Fruit fly (Drosophila melanogaster): ENCODE data around the gene Afg3l2.

Gene Afg3l2

DNA sequence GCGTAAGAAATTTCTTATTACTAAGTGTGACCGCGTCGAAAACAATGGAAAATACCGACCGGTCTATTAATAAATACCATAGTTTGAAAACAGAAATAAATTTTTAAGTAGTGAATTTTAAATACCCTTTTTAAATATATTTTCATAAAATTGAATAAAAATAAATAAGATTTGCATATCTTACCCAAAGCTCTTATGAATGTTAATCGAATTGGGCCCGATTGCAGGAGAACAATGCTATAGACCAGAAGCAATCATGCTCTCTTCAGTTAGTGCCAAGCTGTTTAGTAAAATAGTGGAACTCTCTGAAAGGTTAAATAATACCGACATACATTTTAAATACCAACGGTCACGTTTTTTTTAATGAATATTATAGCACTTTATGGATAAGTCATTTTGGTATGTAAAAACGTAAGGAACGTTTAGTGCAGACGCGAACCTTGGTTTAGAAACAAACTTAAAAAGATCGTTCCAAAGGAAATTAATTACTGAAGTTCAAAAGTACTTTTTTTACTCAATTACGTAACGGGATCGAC is at the start of gene Afg3l2 (continued):
- TF ChIP-seq TFAM (GFP tag; optimal IDR thresholded peaks at IDR 0.05) (no peak), Hmr (GFP tag; optimal IDR thresholded peaks at IDR 0.05) (peak; percentile 65), Lim3 (GFP tag; IDR thresholded peaks at IDR 0.05) (no peak), jumu (GFP tag; optimal IDR thresholded peaks at IDR 0.05) (peak; percentile 54), CG8388 (GFP tag; optimal IDR thresholded peaks at IDR 0.05) (peak; percentile 69), pan (optimal IDR thresholded peaks at IDR 0.05) (no peak), pan (GFP tag; optimal IDR thresholded peaks at IDR 0.05 in 1 of 2, IDR thresholded peaks at IDR 0.05 in 1 of 2) (peak in 1 of 2 experiments; percentile 73), tgo (GFP tag; IDR thresholded peaks at IDR 0.05) (peak; percentile 84), bcd (GFP tag; optimal IDR thresholded peaks at IDR 0.05) (peak; percentile 68), ash1 (GFP tag; optimal IDR thresholded peaks at IDR 0.05) (no peak), schlank (tag; optimal IDR thresholded peaks at IDR 0.05) (no peak), CG4617 (GFP tag; optimal IDR thresholded peaks at IDR 0.05; ENCODE audit: borderline replicate concordance) (no peak), CG32532 (GFP tag; IDR thresholded peaks at IDR 0.05) (peak; percentile 89), jigr1 (GFP tag; IDR thresholded peaks at IDR 0.05) (peak; percentile 21; the same call in 1 of the 3 replicates), CG4854 (GFP tag; optimal IDR thresholded peaks at IDR 0.05) (peak; percentile 43), disco-r (GFP tag; optimal IDR thresholded peaks at IDR 0.05) (no peak), psq (GFP tag; optimal IDR thresholded peaks at IDR 0.05) (no peak), CG6791 (GFP tag; IDR thresholded peaks at IDR 0.05; ENCODE audit: partially characterized antibody) (no peak), HLH3B (GFP tag; IDR thresholded peaks at IDR 0.05) (no peak; the same call in 1 of the 2 replicates), CG6254 (GFP tag; optimal IDR thresholded peaks at IDR 0.05) (peak; percentile 21), Sox102F (GFP tag; optimal IDR thresholded peaks at IDR 0.05) (peak; percentile 52), CG16815 (GFP tag; optimal IDR thresholded peaks at IDR 0.05) (peak; percentile 11), chinmo (GFP tag; IDR thresholded peaks at IDR 0.05; ENCODE audit: partially characterized antibody) (no peak), CG42726 (GFP tag; IDR thresholded peaks at IDR 0.05; ENCODE audit: partially characterized antibody) (no peak), scrt (GFP tag; optimal IDR thresholded peaks at IDR 0.05) (peak; percentile 37), zf30C (GFP tag; optimal IDR thresholded peaks at IDR 0.05) (no peak), ro (GFP tag; IDR thresholded peaks at IDR 0.05) (0 out of 2 replicates have a peak, but pooled peaks have one; percentile 9), Hey (tag; optimal IDR thresholded peaks at IDR 0.05) (no peak), CG15479 (GFP tag; optimal IDR thresholded peaks at IDR 0.05) (no peak), HLH4C (GFP tag; IDR thresholded peaks at IDR 0.05; ENCODE audit: partially characterized antibody) (no peak), CG8478 (optimal IDR thresholded peaks at IDR 0.05) (no peak), CG14014 (GFP tag; IDR thresholded peaks at IDR 0.05) (no peak), ttk (GFP tag; IDR thresholded peaks at IDR 0.05) (peak; percentile 78), zfh2 (GFP tag; optimal IDR thresholded peaks at IDR 0.05) (peak; percentile 32), pros (GFP tag; optimal IDR thresholded peaks at IDR 0.05) (no peak), CG17612 (GFP tag; IDR thresholded peaks at IDR 0.05) (no peak), Ets65A (GFP tag) (peak; percentile 23), oc (tag; optimal IDR thresholded peaks at IDR 0.05) (no peak), sob (GFP tag; IDR thresholded peaks at IDR 0.05) (peak; percentile 76; the same call in 1 of the 2 replicates), ham (GFP tag; IDR thresholded peaks at IDR 0.05) (no peak), CG14050 (GFP tag; IDR thresholded peaks at IDR 0.05) (peak; percentile 19; the same call in 1 of the 3 replicates), Nf-YA (GFP tag; IDR thresholded peaks at IDR 0.05) (peak; percentile 59; the same call in 1 of the 2 replicates), knrl (GFP tag; IDR thresholded peaks at IDR 0.05; ENCODE audit: partially characterized antibody) (no peak), org-1 (GFP tag; optimal IDR thresholded peaks at IDR 0.05) (no peak), maf-S (GFP tag; optimal IDR thresholded peaks at IDR 0.05) (no peak), ERR (GFP tag; optimal IDR thresholded peaks at IDR 0.05) (no peak), pita (GFP tag; optimal IDR thresholded peaks at IDR 0.05) (peak; percentile 68), Spps (tag; optimal IDR thresholded peaks at IDR 0.05) (peak; percentile 50), Aef1 (GFP tag; IDR thresholded peaks at IDR 0.05) (peak; percentile 56), Ets97D (GFP tag; optimal IDR thresholded peaks at IDR 0.05) (peak; percentile 13), CG18764 (GFP tag; optimal IDR thresholded peaks at IDR 0.05) (peak; percentile 56)
